Fruit fly (Drosophila melanogaster) whole organism, adult: ENCODE data around the gene CrebB.

Experiments used
- CG1620 ChIP-seq: fragments of 200-800 bp; sonication (Bioruptor generic); optimal IDR thresholded peaks from 2 replicates; lab custom pipeline; 2016; ENCODE audit warnings: missing biosample characterization, missing genetic modification characterization
- CG33017 ChIP-seq: fragments of 200-800 bp; sonication (Bioruptor generic); optimal IDR thresholded peaks from 2 replicates; lab custom pipeline; 2018; ENCODE audit warnings: missing biosample characterization, mild to moderate bottlenecking, missing genetic modification characterization, moderate library complexity
- CG7101 ChIP-seq: fragments of 200-800 bp; sonication (Bioruptor generic); optimal IDR thresholded peaks from 2 replicates; lab custom pipeline; 2018; ENCODE audit warnings: missing biosample characterization, mild to moderate bottlenecking, missing genetic modification characterization, moderate library complexity
- Clk ChIP-seq: fragments of 200-800 bp; sonication (Bioruptor generic); optimal IDR thresholded peaks from 2 replicates; lab custom pipeline; 2017; ENCODE audit warnings: missing biosample characterization, missing genetic modification characterization
- Hr96 ChIP-seq: fragments of 200-800 bp; sonication (Bioruptor generic); optimal IDR thresholded peaks from 2 replicates; lab custom pipeline; 2016; ENCODE audit warnings: missing biosample characterization, missing genetic modification characterization
- cic ChIP-seq: fragments of 200-800 bp; sonication (Bioruptor generic); optimal IDR thresholded peaks from 2 replicates; lab custom pipeline; 2017; ENCODE audit warnings: missing biosample characterization, mild to moderate bottlenecking, missing genetic modification characterization, moderate library complexity
- ovo ChIP-seq: fragments of 200-800 bp; sonication (Bioruptor generic); optimal IDR thresholded peaks from 2 replicates; lab custom pipeline; 2016; ENCODE audit warnings: missing biosample characterization, missing genetic modification characterization
- tj ChIP-seq: fragments of 200-800 bp; sonication (Bioruptor generic); optimal IDR thresholded peaks from 3 replicates; lab custom pipeline; 2017; ENCODE audit warnings: missing biosample characterization, mild to moderate bottlenecking, missing genetic modification characterization, moderate library complexity

DNA sequence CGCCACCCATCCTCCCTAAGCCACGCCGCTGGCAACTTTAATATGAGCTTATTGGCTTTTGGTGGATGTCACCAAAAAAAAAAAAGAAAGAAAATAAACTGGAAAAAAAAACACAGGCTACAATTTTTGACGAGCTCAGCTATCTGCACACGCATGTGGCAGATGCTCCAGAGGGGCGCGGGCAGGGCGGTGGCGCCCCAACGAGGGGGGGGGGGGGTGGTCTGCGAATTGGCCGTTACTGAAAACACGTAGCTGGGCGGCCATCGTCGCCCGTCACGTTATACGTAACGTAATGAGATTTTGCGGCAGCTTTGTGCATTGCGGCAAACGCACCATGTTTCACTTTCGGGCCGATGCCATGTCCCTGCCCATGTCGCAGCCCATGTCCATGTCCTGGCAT, 15.5 kb upstream of the CrebB start:
- TF ChIP-seq ovo (GFP tag; lab: Kevin White, UChicago) (no peak), Clk (GFP tag; lab: Kevin White, UChicago) (no peak), CG7101 (tag; lab: Kevin White, UChicago) (no peak), Hr96 (GFP tag; lab: Kevin White, UChicago) (no peak), tj (no peak), cic (GFP tag; lab: Kevin White, UChicago) (no peak), CG1620 (GFP tag; lab: Kevin White, UChicago) (no peak), CG33017 (no peak)
